Worm (Caenorhabditis elegans) whole organism, young adult: ENCODE data around the gene cyp-23A1.

Experiments
- B0035.1 ChIP-seq: sonication (generic microtip); optimal IDR thresholded peaks from 2 replicates; lab custom pipeline; 2016; ENCODE audit warnings: missing genetic modification characterization, mild to moderate bottlenecking, missing compliant biosample characterization, missing genotype, missing genetic modification reagents
- F57C9.4 ChIP-seq: sonication (generic microtip); optimal IDR thresholded peaks from 2 replicates; lab custom pipeline; 2017; ENCODE audit warnings: mild to moderate bottlenecking, missing genetic modification characterization, missing compliant biosample characterization
- K11D2.4 ChIP-seq: fragments of 200-800 bp; sonication (Bioruptor generic); IDR thresholded peaks from 2 replicates; pipeline ENCODE4 v1.3.6; 2022; ENCODE audit warnings: missing genetic modification reagents, missing genetic modification characterization, missing compliant biosample characterization
- K12H6.12 ChIP-seq: fragments of 200-800 bp; sonication (Bioruptor generic); optimal IDR thresholded peaks from 2 replicates; lab custom pipeline; 2018; ENCODE audit warnings: mild to moderate bottlenecking, missing genetic modification characterization, missing compliant biosample characterization
- Y56A3A.18 ChIP-seq: fragments of 200-800 bp; sonication (Bioruptor generic); IDR thresholded peaks from 2 replicates; pipeline ENCODE4 v1.3.6; 2022; ENCODE audit warnings: missing genetic modification reagents, missing genetic modification characterization, missing compliant biosample characterization
- aptf-3 ChIP-seq: fragments of 200-800 bp; sonication (Bioruptor generic); IDR thresholded peaks from 2 replicates; pipeline ENCODE4 v1.3.6; 2022; ENCODE audit warnings: missing genetic modification characterization, missing compliant biosample characterization
- attf-3 ChIP-seq: fragments of 200-800 bp; sonication (Bioruptor generic); conservative IDR thresholded peaks from 2 replicates; pipeline ENCODE4 v1.3.6; 2022; ENCODE audit warnings: missing genetic modification reagents, missing genetic modification characterization, missing compliant biosample characterization
- bed-1 ChIP-seq: fragments of 200-800 bp; sonication (Bioruptor generic); IDR thresholded peaks from 2 replicates; pipeline ENCODE4 v1.3.6; 2022; ENCODE audit warnings: missing genetic modification reagents, missing genetic modification characterization, missing compliant biosample characterization
- ceh-58 ChIP-seq: fragments of 200-800 bp; sonication (Bioruptor generic); IDR thresholded peaks from 2 replicates; pipeline ENCODE4 v1.3.6; 2022; ENCODE audit warnings: missing genetic modification characterization, missing compliant biosample characterization
- egl-18 ChIP-seq: fragments of 200-800 bp; sonication (Bioruptor generic); IDR thresholded peaks from 2 replicates; pipeline ENCODE4 v1.3.6; 2022; ENCODE audit warnings: missing genetic modification reagents, missing genetic modification characterization, missing compliant biosample characterization
- egl-44 ChIP-seq: fragments of 200-800 bp; sonication (Bioruptor generic); IDR thresholded peaks from 2 replicates; pipeline ENCODE4 v1.3.6; 2022; ENCODE audit warnings: missing genetic modification reagents, missing genetic modification characterization, missing compliant biosample characterization
- egrh-3 ChIP-seq: fragments of 200-800 bp; sonication (Bioruptor generic); IDR thresholded peaks from 2 replicates; pipeline ENCODE4 v1.3.6; 2022; ENCODE audit warnings: missing genetic modification reagents, missing genetic modification characterization, missing compliant biosample characterization
- ekl-4 ChIP-seq: fragments of 200-800 bp; sonication (Bioruptor generic); IDR thresholded peaks from 2 replicates; pipeline ENCODE4 v1.3.6; 2022; ENCODE audit warnings: missing genetic modification reagents, missing genetic modification characterization, missing compliant biosample characterization
- fkh-3 ChIP-seq: sonication (generic microtip); optimal IDR thresholded peaks from 2 replicates; lab custom pipeline; 2016; ENCODE audit warnings: mild to moderate bottlenecking, missing genetic modification characterization, missing compliant biosample characterization
- hlh-12 ChIP-seq: sonication (generic microtip); optimal IDR thresholded peaks from 2 replicates; lab custom pipeline; 2016; ENCODE audit warnings: missing genetic modification characterization, missing compliant biosample characterization
- hsf-1 ChIP-seq: fragments of 200-800 bp; sonication (Bioruptor generic); IDR thresholded peaks from 2 replicates; pipeline ENCODE4 v1.3.6; 2022; ENCODE audit warnings: missing genetic modification reagents, missing genetic modification characterization, missing compliant biosample characterization
- lsl-1 ChIP-seq: fragments of 200-800 bp; sonication (Bioruptor generic); optimal IDR thresholded peaks from 2 replicates; lab custom pipeline; 2018; ENCODE audit warnings: mild to moderate bottlenecking, missing genetic modification characterization, moderate library complexity, missing compliant biosample characterization
- lsy-27 ChIP-seq: sonication (generic microtip); optimal IDR thresholded peaks from 2 replicates; lab custom pipeline; 2017; ENCODE audit warnings: missing genetic modification characterization, mild to moderate bottlenecking, missing compliant biosample characterization, antibody characterized with exemption, missing genotype, borderline replicate concordance; ENCODE audit not compliant: insufficient read depth
- madf-3 ChIP-seq: fragments of 200-800 bp; sonication (Bioruptor generic); IDR thresholded peaks from 2 replicates; pipeline ENCODE4 v1.3.6; 2022; ENCODE audit warnings: missing genetic modification reagents, missing genetic modification characterization, missing compliant biosample characterization
- madf-6 ChIP-seq: fragments of 200-800 bp; sonication (Bioruptor generic); IDR thresholded peaks from 2 replicates; pipeline ENCODE4 v1.3.6; 2022; ENCODE audit warnings: missing genetic modification reagents, missing genetic modification characterization, missing compliant biosample characterization
- mel-28 ChIP-seq: sonication (generic microtip); optimal IDR thresholded peaks from 2 replicates; lab custom pipeline; 2016; ENCODE audit warnings: borderline replicate concordance, mild to moderate bottlenecking, missing genetic modification characterization, missing compliant biosample characterization
- nfya-1 ChIP-seq: sonication (generic microtip); optimal IDR thresholded peaks from 2 replicates; lab custom pipeline; 2017; ENCODE audit warnings: antibody characterized with exemption, missing compliant biosample characterization, missing genetic modification characterization, borderline replicate concordance; ENCODE audit not compliant: insufficient read depth
- nhr-179 ChIP-seq: sonication (generic microtip); optimal IDR thresholded peaks from 2 replicates; lab custom pipeline; 2016; ENCODE audit warnings: mild to moderate bottlenecking, missing genetic modification characterization, missing compliant biosample characterization
- nhr-27 ChIP-seq: fragments of 200-800 bp; sonication (Bioruptor generic); optimal IDR thresholded peaks from 2 replicates; lab custom pipeline; 2018; ENCODE audit warnings: mild to moderate bottlenecking, missing genetic modification characterization, moderate library complexity, missing compliant biosample characterization
- pha-4 ChIP-seq: fragments of 150-350 bp; sonication (generic microtip); optimal IDR thresholded peaks from 2 replicates; lab custom pipeline; 2014; ENCODE audit warnings: missing biosample characterization, missing genetic modification reagents, missing genetic modification characterization
- sdz-38 ChIP-seq: sonication (generic microtip); optimal IDR thresholded peaks from 2 replicates; lab custom pipeline; 2016; ENCODE audit warnings: missing genotype, missing genetic modification characterization, missing compliant biosample characterization
- snpc-1.3 ChIP-seq: sonication (generic microtip); optimal IDR thresholded peaks from 2 replicates; lab custom pipeline; 2017; ENCODE audit warnings: missing genetic modification characterization, mild to moderate bottlenecking, missing compliant biosample characterization, antibody characterized with exemption, moderate library complexity, missing genotype, missing genetic modification reagents; ENCODE audit not compliant: insufficient read depth
- xnd-1 ChIP-seq: sonication (generic microtip); optimal IDR thresholded peaks from 2 replicates; lab custom pipeline; 2016; ENCODE audit warnings: missing genotype, missing genetic modification reagents, missing genetic modification characterization, missing compliant biosample characterization
- zfh-2 ChIP-seq: fragments of 200-800 bp; sonication (Bioruptor generic); conservative IDR thresholded peaks from 2 replicates; pipeline ENCODE4 v1.3.6; 2022; ENCODE audit warnings: missing genetic modification reagents, missing genetic modification characterization, missing compliant biosample characterization
- ztf-26 ChIP-seq: sonication (generic microtip); optimal IDR thresholded peaks from 2 replicates; lab custom pipeline; 2017; ENCODE audit warnings: missing genetic modification characterization, missing compliant biosample characterization
- ztf-28 ChIP-seq: fragments of 200-800 bp; sonication (Bioruptor generic); IDR thresholded peaks from 2 replicates; pipeline ENCODE4 v1.3.6; 2022; ENCODE audit warnings: missing genetic modification reagents, missing genetic modification characterization, missing compliant biosample characterization

cyp-23A1 gene

ce11 chrII:4516291-4516690, 4.3 kb downstream of the cyp-23A1 start:
- TF ChIP-seq madf-6 (GFP tag; lab: Robert Waterston, UW) (no peak), B0035.1 (no peak), attf-3 (GFP tag; lab: Robert Waterston, UW) (no peak), nhr-179 (tag; lab: Kevin White, UChicago) (no peak), nfya-1 (no peak), ztf-26 (tag; lab: Kevin White, UChicago) (no peak)

ce11 chrII:4517254-4517653, 5.2 kb downstream of the cyp-23A1 start:
- TF ChIP-seq madf-3 (GFP tag; lab: Robert Waterston, UW): no peak
- no peak for TF ChIP-seq hsf-1 (GFP tag; lab: Robert Waterston, UW)
- no peak for TF ChIP-seq snpc-1.3
- TF ChIP-seq egl-44 (GFP tag; lab: Robert Waterston, UW): no peak
- no peak for TF ChIP-seq lsl-1 (GFP tag; lab: Kevin White, UChicago)
- TF ChIP-seq mel-28: no peak
- no peak for TF ChIP-seq ceh-58 (GFP tag; lab: Robert Waterston, UW)
- no peak for TF ChIP-seq pha-4
- no peak for TF ChIP-seq ekl-4 (GFP tag; lab: Robert Waterston, UW)
- no peak for TF ChIP-seq Y56A3A.18 (GFP tag; lab: Robert Waterston, UW)
- TF ChIP-seq lsy-27 (tag; lab: Kevin White, UChicago): no peak
- TF ChIP-seq aptf-3: no peak
- no peak for TF ChIP-seq sdz-38

- no peak for TF ChIP-seq xnd-1 (tag; lab: Kevin White, UChicago)
- TF ChIP-seq K12H6.12: peak; percentile 3
- no peak for TF ChIP-seq nhr-27 (tag; lab: Kevin White, UChicago)
- no peak for TF ChIP-seq egl-18 (GFP tag; lab: Robert Waterston, UW)
- TF ChIP-seq K11D2.4 (GFP tag; lab: Robert Waterston, UW): no peak
- no peak for TF ChIP-seq hlh-12
Measured at ce11 chrII:4518300-4518907, 6.4 kb downstream of the cyp-23A1 start, which contains the start of gene hlh-1. Gene hlh-1, plus strand, starts transcription at chrII:4518574.

- TF ChIP-seq ztf-28 (GFP tag; lab: Robert Waterston, UW): no peak
- no peak for TF ChIP-seq egrh-3 (GFP tag; lab: Robert Waterston, UW)
- TF ChIP-seq fkh-3 (tag; lab: Kevin White, UChicago): no peak
- TF ChIP-seq zfh-2: 0 out of 2 replicates have a peak, but pooled peaks have one; percentile 4
- TF ChIP-seq F57C9.4: no peak
Measured at ce11 chrII:4519976-4520594, 8.1 kb downstream of the cyp-23A1 start.

ce11 chrII:4523122-4523672, 11.2 kb downstream of the cyp-23A1 start, which contains the start of the genes B0304.4 and B0304.2:
Gene B0304.4, minus strand, starts transcription at chrII:4523222.
Gene B0304.2, plus strand, starts transcription at chrII:4523622.
- TF ChIP-seq bed-1 (GFP tag; lab: Robert Waterston, UW): no peak
- TF ChIP-seq lsl-1 (GFP tag; lab: Kevin White, UChicago): peak; percentile 86
